Fruit fly (Drosophila melanogaster) whole organism, embryonic: ENCODE measurements around the gene Pi3K68D.

Source experiments
- Abd-B ChIP-seq: fragments of 200-800 bp; sonication (Bioruptor generic); optimal IDR thresholded peaks from 2 replicates; lab custom pipeline; 2018; ENCODE audit warnings: missing biosample characterization, mild to moderate bottlenecking, missing genetic modification characterization, moderate library complexity
- Aef1 ChIP-seq: fragments of 200-800 bp; sonication (Bioruptor generic); IDR thresholded peaks from 3 replicates; pipeline ENCODE4 v1.3.6; 2022; ENCODE audit warnings: missing biosample characterization, missing genetic modification characterization
- CG10209 ChIP-seq: fragments of 200-800 bp; sonication (Bioruptor generic); optimal IDR thresholded peaks from 3 replicates; lab custom pipeline; 2017; ENCODE audit warnings: missing biosample characterization, mild to moderate bottlenecking, missing genetic modification characterization, missing genetic modification reagents
- CG11398 ChIP-seq: fragments of 200-800 bp; sonication (Bioruptor generic); optimal IDR thresholded peaks from 2 replicates; lab custom pipeline; 2016; ENCODE audit warnings: missing biosample characterization, missing genetic modification characterization
- CG12659 ChIP-seq: fragments of 200-800 bp; sonication (Bioruptor generic); optimal IDR thresholded peaks from 3 replicates; lab custom pipeline; 2017; ENCODE audit warnings: mild to moderate bottlenecking, missing biosample characterization, missing genetic modification reagents, missing genetic modification characterization
- CG12769 ChIP-seq: fragments of 200-800 bp; sonication (Bioruptor generic); optimal IDR thresholded peaks from 2 replicates; lab custom pipeline; 2019; ENCODE audit warnings: missing biosample characterization, mild to moderate bottlenecking, missing genetic modification characterization, moderate library complexity
- CG14050 ChIP-seq: fragments of 200-800 bp; sonication (Bioruptor generic); IDR thresholded peaks from 3 replicates; pipeline ENCODE4 v1.3.6; 2022; ENCODE audit warnings: missing biosample characterization, missing genetic modification characterization
- CG14710 ChIP-seq: fragments of 200-800 bp; sonication (Bioruptor generic); optimal IDR thresholded peaks from 3 replicates; lab custom pipeline; 2019; ENCODE audit warnings: missing biosample characterization, mild to moderate bottlenecking, missing genetic modification characterization, moderate library complexity
- CG14860 ChIP-seq: fragments of 200-800 bp; sonication (Bioruptor generic); IDR thresholded peaks from 3 replicates; pipeline ENCODE4 v1.3.6; 2022; ENCODE audit warnings: missing biosample characterization, missing genetic modification characterization; ENCODE audit not compliant: partially characterized antibody
- CG15073 ChIP-seq: fragments of 200-800 bp; sonication (Bioruptor generic); optimal IDR thresholded peaks from 2 replicates; lab custom pipeline; 2016; ENCODE audit warnings: missing biosample characterization, missing genetic modification characterization
- CG1529 ChIP-seq: fragments of 200-800 bp; sonication (Bioruptor generic); optimal IDR thresholded peaks from 3 replicates; lab custom pipeline; 2018; ENCODE audit warnings: missing biosample characterization, missing genetic modification characterization
- CG15601 ChIP-seq: fragments of 200-800 bp; sonication (Bioruptor generic); optimal IDR thresholded peaks from 3 replicates; lab custom pipeline; 2019; ENCODE audit warnings: missing biosample characterization, mild to moderate bottlenecking, missing genetic modification characterization, moderate library complexity
- CG2199 ChIP-seq: fragments of 200-800 bp; sonication (Bioruptor generic); IDR thresholded peaks from 3 replicates; pipeline ENCODE4 v1.3.6; 2022; ENCODE audit warnings: missing biosample characterization, missing genetic modification characterization
- CG2202 ChIP-seq: fragments of 200-800 bp; sonication (Bioruptor generic); optimal IDR thresholded peaks from 2 replicates; lab custom pipeline; 2018; ENCODE audit warnings: missing biosample characterization, mild to moderate bottlenecking, missing genetic modification characterization
- CG32772 ChIP-seq: fragments of 200-800 bp; sonication (Bioruptor generic); IDR thresholded peaks from 2 replicates; pipeline ENCODE4 v1.3.6; 2022; ENCODE audit warnings: missing biosample characterization, missing genetic modification characterization
- CG6689 ChIP-seq: fragments of 200-800 bp; sonication (Bioruptor generic); IDR thresholded peaks from 2 replicates; pipeline ENCODE4 v1.3.6; 2022; ENCODE audit warnings: missing biosample characterization, missing genetic modification characterization
- CG8281 ChIP-seq: fragments of 200-800 bp; sonication (Bioruptor generic); optimal IDR thresholded peaks from 2 replicates; lab custom pipeline; 2018; ENCODE audit warnings: missing biosample characterization, mild to moderate bottlenecking, missing genetic modification characterization, moderate library complexity
- CG8478 ChIP-seq: fragments of >200 bp; optimal IDR thresholded peaks from 2 replicates; lab custom pipeline; 2018
- Doc2 ChIP-seq: fragments of 200-800 bp; sonication (Bioruptor generic); IDR thresholded peaks from 2 replicates; pipeline ENCODE4 v1.3.6; 2022; ENCODE audit warnings: missing biosample characterization, missing genetic modification characterization
- Doc3 ChIP-seq: fragments of 200-800 bp; sonication (Bioruptor generic); IDR thresholded peaks from 3 replicates; pipeline ENCODE4 v1.3.6; 2022; ENCODE audit warnings: missing biosample characterization, missing genetic modification characterization; ENCODE audit not compliant: partially characterized antibody
- Hr39 ChIP-seq: fragments of >200 bp; optimal IDR thresholded peaks from 2 replicates; lab custom pipeline; 2017
- Mrtf ChIP-seq: fragments of 200-800 bp; sonication (Bioruptor generic); IDR thresholded peaks from 3 replicates; pipeline ENCODE4 v1.3.6; 2022; ENCODE audit warnings: missing biosample characterization, missing genetic modification characterization
- NfI ChIP-seq: fragments of 200-800 bp; sonication (Bioruptor generic); optimal IDR thresholded peaks from 3 replicates; lab custom pipeline; 2018; ENCODE audit warnings: missing biosample characterization, mild to moderate bottlenecking, missing genetic modification characterization, moderate library complexity
- Oli ChIP-seq: fragments of 200-800 bp; sonication (Bioruptor generic); optimal IDR thresholded peaks from 2 replicates; lab custom pipeline; 2018; ENCODE audit warnings: missing biosample characterization, mild to moderate bottlenecking, missing genetic modification characterization, moderate library complexity
- Pdp1 ChIP-seq, 2 experiments: fragments of 200-800 bp; sonication (Bioruptor generic); optimal IDR thresholded peaks; 3 replicates each; lab custom pipeline; 2016; ENCODE audit warnings: missing biosample characterization in 2 of 2, missing genetic modification characterization in 2 of 2, mild to moderate bottlenecking in 1 of 2, moderate library complexity in 1 of 2
- Scr ChIP-seq: fragments of 200-800 bp; sonication (Bioruptor generic); IDR thresholded peaks from 2 replicates; pipeline ENCODE4 v1.3.6; 2022; ENCODE audit warnings: missing biosample characterization, missing genetic modification characterization; ENCODE audit not compliant: partially characterized antibody
- Taf1 ChIP-seq: fragments of 200-800 bp; sonication (Bioruptor generic); IDR thresholded peaks from 2 replicates; pipeline ENCODE4 v1.3.6; 2022; ENCODE audit warnings: missing biosample characterization, missing genetic modification characterization
- ap ChIP-seq: fragments of 200-800 bp; sonication (Bioruptor generic); IDR thresholded peaks from 2 replicates; pipeline ENCODE4 v1.3.6; 2022; ENCODE audit warnings: missing biosample characterization, missing genetic modification characterization
- caup ChIP-seq: fragments of 200-800 bp; sonication (Bioruptor generic); optimal IDR thresholded peaks from 3 replicates; lab custom pipeline; 2017; ENCODE audit warnings: missing biosample characterization, mild to moderate bottlenecking, missing genetic modification characterization, moderate library complexity; ENCODE audit not compliant: severe bottlenecking
- chinmo ChIP-seq: fragments of 200-800 bp; sonication (Bioruptor generic); IDR thresholded peaks from 4 replicates; pipeline ENCODE4 v1.3.6; 2022; ENCODE audit warnings: missing biosample characterization, missing genetic modification characterization; ENCODE audit not compliant: partially characterized antibody
- corto ChIP-seq: fragments of 200-800 bp; sonication (Bioruptor generic); optimal IDR thresholded peaks from 2 replicates; lab custom pipeline; 2016; ENCODE audit warnings: missing biosample characterization, mild to moderate bottlenecking, missing genetic modification characterization, moderate library complexity
- crp ChIP-seq, 2 experiments: fragments of 200-800 bp; sonication (Bioruptor generic); optimal IDR thresholded peaks; 2 replicates in 1 of 2; 3 replicates in 1 of 2; lab custom pipeline; 2017; ENCODE audit warnings: missing biosample characterization in 2 of 2, missing genetic modification characterization in 2 of 2, mild to moderate bottlenecking in 1 of 2, moderate library complexity in 1 of 2
- danr ChIP-seq: fragments of 200-800 bp; sonication (Bioruptor generic); IDR thresholded peaks from 2 replicates; pipeline ENCODE4 v1.3.6; 2022; ENCODE audit warnings: missing biosample characterization, missing genetic modification characterization
- fd64A ChIP-seq: fragments of 200-800 bp; sonication (Bioruptor generic); optimal IDR thresholded peaks from 3 replicates; lab custom pipeline; 2018; ENCODE audit warnings: missing biosample characterization, mild to moderate bottlenecking, missing genetic modification characterization
- gsb ChIP-seq: fragments of 200-800 bp; sonication (Bioruptor generic); IDR thresholded peaks from 2 replicates; pipeline ENCODE4 v1.3.6; 2022; ENCODE audit warnings: missing biosample characterization, missing genetic modification characterization
- ken ChIP-seq: fragments of 200-800 bp; sonication (Bioruptor generic); IDR thresholded peaks from 3 replicates; pipeline ENCODE4 v1.3.6; 2022; ENCODE audit warnings: missing biosample characterization, missing genetic modification characterization
- mam ChIP-seq: fragments of 200-800 bp; sonication (Bioruptor generic); optimal IDR thresholded peaks from 3 replicates; lab custom pipeline; 2016; ENCODE audit warnings: missing biosample characterization, missing genetic modification characterization
- nom ChIP-seq: fragments of 200-800 bp; sonication (Bioruptor generic); optimal IDR thresholded peaks from 2 replicates; lab custom pipeline; 2017; ENCODE audit warnings: missing biosample characterization, missing genetic modification characterization, mild to moderate bottlenecking, moderate library complexity, missing genetic modification reagents
- p53 ChIP-seq: fragments of 200-800 bp; sonication (Bioruptor generic); optimal IDR thresholded peaks from 2 replicates; lab custom pipeline; 2016; ENCODE audit warnings: missing biosample characterization, missing genetic modification characterization
- repo ChIP-seq: fragments of 200-800 bp; sonication (Bioruptor generic); optimal IDR thresholded peaks from 2 replicates; lab custom pipeline; 2016; ENCODE audit warnings: missing biosample characterization, missing genetic modification characterization
- schlank ChIP-seq: fragments of 200-800 bp; sonication (Bioruptor generic); optimal IDR thresholded peaks from 2 replicates; lab custom pipeline; 2018; ENCODE audit warnings: missing biosample characterization, mild to moderate bottlenecking, missing genetic modification characterization
- sens ChIP-seq: fragments of 200-800 bp; sonication (Bioruptor generic); peaks from one replicate; lab custom pipeline; 2016; ENCODE audit warnings: missing biosample characterization, missing genetic modification characterization
- sens-2 ChIP-seq: fragments of 200-800 bp; sonication (Bioruptor generic); IDR thresholded peaks from 2 replicates; pipeline ENCODE4 v1.3.6; 2022; ENCODE audit warnings: missing biosample characterization, missing genetic modification characterization
- slbo ChIP-seq: fragments of 200-800 bp; sonication (Bioruptor generic); IDR thresholded peaks from 2 replicates; pipeline ENCODE4 v1.3.6; 2022; ENCODE audit warnings: missing biosample characterization, missing genetic modification characterization
- tll ChIP-seq, 2 experiments: fragments of 200-800 bp in 1 of 2; fragments of >200 bp in 1 of 2; sonication (Bioruptor generic) in 1 of 2; optimal IDR thresholded peaks; 2 replicates each; lab custom pipeline; 2017 to 2019; ENCODE audit warnings: missing biosample characterization in 2 of 2, missing genetic modification characterization in 2 of 2, mild to moderate bottlenecking in 1 of 2, moderate library complexity in 1 of 2
- tx ChIP-seq: fragments of 200-800 bp; sonication (Bioruptor generic); optimal IDR thresholded peaks from 2 replicates; lab custom pipeline; 2016; ENCODE audit warnings: missing biosample characterization, missing genetic modification characterization
- unc-4 ChIP-seq: fragments of 200-800 bp; sonication (Bioruptor generic); IDR thresholded peaks from 2 replicates; pipeline ENCODE4 v1.3.6; 2022; ENCODE audit warnings: missing biosample characterization, missing genetic modification characterization; ENCODE audit not compliant: partially characterized antibody
- zf30C ChIP-seq: fragments of 200-800 bp; sonication (Bioruptor generic); optimal IDR thresholded peaks from 3 replicates; lab custom pipeline; 2018; ENCODE audit warnings: missing biosample characterization, mild to moderate bottlenecking, missing genetic modification characterization

Gene Pi3K68D

dm6 chr3L:11822446-11823334 is 32.9 kb upstream of the Pi3K68D start, which contains the start of gene RpL10Ab (continued):
- TF ChIP-seq chinmo: peak; percentile 66; the same call in 1 of the 4 replicates
- no peak for TF ChIP-seq CG14050 (GFP tag; lab: Robert Waterston, UW)
- peak; percentile 79 for TF ChIP-seq CG6689 (GFP tag; lab: Robert Waterston, UW)
- peak; percentile 55 for TF ChIP-seq CG10209 (GFP tag; lab: Kevin White, UChicago)
- no peak for TF ChIP-seq tll (GFP tag; optimal IDR thresholded peaks at IDR 0.05; lab: Kevin White, UChicago)
- TF ChIP-seq sens (GFP tag; lab: Kevin White, UChicago): peak; percentile 83
- TF ChIP-seq Abd-B (GFP tag; lab: Kevin White, UChicago): peak; percentile 55
- TF ChIP-seq caup (GFP tag; lab: Kevin White, UChicago): peak; percentile 72
- TF ChIP-seq Oli (tag; lab: Kevin White, UChicago): peak; percentile 29
- TF ChIP-seq CG15073 (GFP tag; lab: Kevin White, UChicago): no peak
- TF ChIP-seq ken (GFP tag; lab: Robert Waterston, UW): peak; percentile 49; the same call in 1 of the 3 replicates
- no peak for TF ChIP-seq CG2202 (tag; lab: Kevin White, UChicago)
- peak; percentile 65 for TF ChIP-seq unc-4 (GFP tag; lab: Robert Waterston, UW)
- TF ChIP-seq p53 (GFP tag; lab: Kevin White, UChicago): no peak
- 0 out of 2 replicates have a peak, but pooled peaks have one; percentile 29 for TF ChIP-seq ap (GFP tag; lab: Robert Waterston, UW)
- no peak for TF ChIP-seq CG12769 (tag; lab: Kevin White, UChicago)
- peak; percentile 32; the same call in 1 of the 3 replicates for TF ChIP-seq Aef1 (GFP tag; lab: Robert Waterston, UW)
- TF ChIP-seq schlank (tag; lab: Kevin White, UChicago): peak; percentile 68
- TF ChIP-seq gsb (GFP tag; lab: Robert Waterston, UW): no peak
- peak; percentile 56 for TF ChIP-seq CG32772
- TF ChIP-seq danr: peak; percentile 54; the same call in 1 of the 2 replicates
- TF ChIP-seq sens-2 (GFP tag; lab: Robert Waterston, UW): peak; percentile 51; the same call in 1 of the 2 replicates
- TF ChIP-seq Hr39: no peak
- TF ChIP-seq slbo (GFP tag; lab: Robert Waterston, UW): peak; percentile 74
- TF ChIP-seq crp (GFP tag; optimal IDR thresholded peaks at IDR 0.05; lab: Kevin White, UChicago): peak in 1 of 2 experiments; percentile 1
- peak; percentile 71 for TF ChIP-seq CG14860 (GFP tag; lab: Robert Waterston, UW)
- TF ChIP-seq CG14710 (tag; lab: Kevin White, UChicago): peak; percentile 71
- TF ChIP-seq tx (GFP tag; lab: Kevin White, UChicago): no peak
- peak; percentile 33 to 72 for TF ChIP-seq Pdp1 (GFP tag; optimal IDR thresholded peaks at IDR 0.05; lab: Kevin White, UChicago)
- TF ChIP-seq CG11398 (GFP tag; lab: Kevin White, UChicago): peak; percentile 2
- TF ChIP-seq Mrtf (GFP tag; lab: Robert Waterston, UW): peak; percentile 35; the same call in 1 of the 3 replicates
- TF ChIP-seq CG8478 (lab: Kevin White, UChicago): no peak
- TF ChIP-seq repo (GFP tag; lab: Kevin White, UChicago): no peak
- peak; percentile 84 for TF ChIP-seq Scr
- TF ChIP-seq mam (GFP tag; lab: Kevin White, UChicago): peak; percentile 39
- peak; percentile 38 for TF ChIP-seq fd64A (GFP tag; lab: Kevin White, UChicago)
- TF ChIP-seq nom: peak; percentile 40
- peak; percentile 38 for TF ChIP-seq corto (GFP tag; lab: Kevin White, UChicago)
- TF ChIP-seq CG12659: peak; percentile 47
- TF ChIP-seq CG8281 (tag; lab: Kevin White, UChicago): no peak
- peak; percentile 79 for TF ChIP-seq NfI (GFP tag; lab: Kevin White, UChicago)
- TF ChIP-seq Doc2 (GFP tag; lab: Robert Waterston, UW): no peak
- TF ChIP-seq CG1529 (GFP tag; lab: Kevin White, UChicago): no peak
- peak; percentile 64 for TF ChIP-seq Doc3
- no peak for TF ChIP-seq zf30C (GFP tag; lab: Kevin White, UChicago)
- TF ChIP-seq Taf1 (GFP tag; lab: Robert Waterston, UW): 0 out of 2 replicates have a peak, but pooled peaks have one; percentile 6
- TF ChIP-seq CG2199 (GFP tag; lab: Robert Waterston, UW): no peak
- TF ChIP-seq CG15601 (tag; lab: Kevin White, UChicago): peak; percentile 10
